Worm (Caenorhabditis elegans): ENCODE results near the gene str-16.

DNA sequence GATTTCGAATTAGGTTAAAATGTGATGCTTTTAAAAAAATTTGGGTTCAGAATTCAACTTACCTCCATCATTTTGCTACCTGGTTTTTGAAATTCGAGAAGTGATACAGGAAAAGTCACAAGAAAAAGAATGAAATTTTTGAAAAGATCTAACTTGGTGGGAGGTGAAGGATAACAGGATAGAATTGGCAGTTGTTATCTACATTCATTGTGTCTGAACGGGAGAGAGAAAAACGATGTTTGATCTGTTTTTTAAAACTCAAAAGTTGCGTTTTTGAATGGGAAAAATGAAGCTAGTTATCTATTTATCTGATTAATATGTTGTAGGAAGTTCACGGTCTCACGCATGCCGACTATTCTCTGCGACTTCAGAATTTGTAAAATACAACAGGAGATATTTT, 50.7 kb downstream of the str-16 start, which contains the start of gene F35F10.7:
- TF ChIP-seq nhr-23 (tag; optimal IDR thresholded peaks at IDR 0.05), result no peak
- TF ChIP-seq nhr-11 (tag; optimal IDR thresholded peaks at IDR 0.05), result no peak
- no peak for TF ChIP-seq nhr-6 (tag; optimal IDR thresholded peaks at IDR 0.05)
- TF ChIP-seq sma-3 (GFP tag; optimal IDR thresholded peaks at IDR 0.05), result no peak
- TF ChIP-seq unc-62 (GFP tag; optimal IDR thresholded peaks at IDR 0.05), result no peak
- no peak for TF ChIP-seq lsy-2 (tag; optimal IDR thresholded peaks at IDR 0.05)
- TF ChIP-seq lin-13 (GFP tag; optimal IDR thresholded peaks at IDR 0.05), result no peak
- no peak for TF ChIP-seq alr-1 (tag; optimal IDR thresholded peaks at IDR 0.05)
- no peak for TF ChIP-seq nhr-12 (tag; optimal IDR thresholded peaks at IDR 0.05)
- TF ChIP-seq zag-1 (tag; optimal IDR thresholded peaks at IDR 0.05), result no peak
